Worm (Caenorhabditis elegans): ENCODE measurements around the gene C17A2.2.
"Not testable (repeated sequence)": the region's sequence is repeated elsewhere in the genome, so short reads cannot be mapped to it uniquely, and the experiment has no call there.

The C17A2.2 gene

DNA sequence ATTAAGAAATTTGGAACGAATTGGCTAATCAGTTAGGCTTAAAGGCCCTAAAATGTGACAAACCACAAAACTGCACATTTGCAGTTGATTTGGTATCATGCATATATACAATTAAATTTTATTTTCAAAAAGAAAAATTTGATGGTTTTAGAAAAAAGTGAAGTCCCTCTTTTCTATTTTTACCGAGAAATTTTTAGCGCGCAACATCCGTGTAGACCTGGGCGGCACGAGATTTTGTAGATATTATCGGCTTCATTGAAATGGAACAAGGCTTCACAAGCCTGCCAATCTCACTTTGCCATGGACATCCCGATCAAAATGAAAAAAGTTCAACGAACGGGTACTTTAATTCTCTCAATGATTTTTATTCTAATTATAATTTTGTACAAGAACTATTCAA, at the start of gene C17A2.2:
TSS of gene C17A2.2 (plus strand) at position 301 of the 400 bp plus-strand sequence.
- no peak for TF ChIP-seq unc-62 (GFP tag; optimal IDR thresholded peaks at IDR 0.05)

DNA sequence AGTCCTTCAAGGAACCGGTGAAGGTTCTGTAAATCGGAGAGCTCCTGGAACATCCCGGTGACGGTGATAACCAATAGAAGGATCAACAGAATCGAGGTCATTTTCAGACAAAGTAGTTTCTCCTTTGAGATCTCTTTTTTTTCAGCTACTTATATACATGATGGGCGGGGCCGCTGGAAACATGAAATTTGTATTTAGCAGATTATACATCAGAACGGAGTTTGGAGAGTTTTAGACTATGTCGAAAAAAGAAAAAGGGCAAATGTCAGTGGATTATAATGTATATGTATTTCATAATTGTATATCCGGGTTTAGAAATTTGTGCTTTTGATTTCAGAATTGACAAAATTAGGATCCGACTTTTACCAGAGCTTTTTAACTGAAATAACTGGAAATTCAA, 42.9 kb upstream of the C17A2.2 start, which contains the start of gene ins-32:
TSS of gene ins-32 (minus strand) at position 101 of the 400 bp plus-strand sequence.
- TF ChIP-seq unc-62 (GFP tag; optimal IDR thresholded peaks at IDR 0.05), result no peak

DNA sequence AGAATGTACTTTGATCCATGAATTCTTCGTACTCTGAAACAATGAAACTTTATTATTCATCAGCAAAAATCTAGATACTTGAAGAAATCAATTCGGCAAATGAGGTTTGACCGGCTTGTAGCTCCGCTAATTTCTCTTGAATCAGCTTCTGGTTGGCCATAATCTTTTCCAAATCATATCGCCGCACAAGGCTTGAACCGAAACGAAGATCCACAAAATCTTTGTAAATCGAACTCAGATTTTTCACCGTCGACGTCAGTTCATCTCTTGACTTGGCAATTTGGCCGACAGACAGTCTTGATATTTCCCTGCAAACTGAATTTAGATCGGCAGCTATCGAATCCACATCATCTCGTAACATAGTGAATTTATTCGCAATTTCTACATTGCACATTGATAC, 40.6 kb upstream of the C17A2.2 start:
- no peak for TF ChIP-seq unc-62 (GFP tag; optimal IDR thresholded peaks at IDR 0.05)

DNA sequence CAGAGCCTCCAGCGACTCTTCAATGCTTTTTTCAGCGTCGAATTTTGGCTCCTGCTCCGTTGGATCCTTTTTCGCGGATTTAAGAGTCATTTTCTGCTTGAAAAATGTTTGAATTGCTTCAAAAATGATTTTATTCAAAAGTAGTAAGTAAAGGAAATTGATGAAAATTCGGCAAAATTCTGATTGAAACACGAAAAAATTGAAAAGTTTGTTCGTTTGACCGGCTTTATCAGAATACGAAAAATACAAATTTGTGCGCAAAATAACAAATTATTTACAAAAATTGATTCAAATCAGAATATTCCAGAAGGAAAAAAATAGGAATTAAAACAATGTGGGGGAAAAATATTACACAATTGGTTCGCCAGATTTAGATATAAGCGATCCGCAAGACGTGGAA, 39.2 kb upstream of the C17A2.2 start, which contains the start of gene F54D10.4:
TSS of gene F54D10.4 (minus strand) at position 101 of the 400 bp plus-strand sequence.
- no peak for TF ChIP-seq unc-62 (GFP tag; optimal IDR thresholded peaks at IDR 0.05)

DNA sequence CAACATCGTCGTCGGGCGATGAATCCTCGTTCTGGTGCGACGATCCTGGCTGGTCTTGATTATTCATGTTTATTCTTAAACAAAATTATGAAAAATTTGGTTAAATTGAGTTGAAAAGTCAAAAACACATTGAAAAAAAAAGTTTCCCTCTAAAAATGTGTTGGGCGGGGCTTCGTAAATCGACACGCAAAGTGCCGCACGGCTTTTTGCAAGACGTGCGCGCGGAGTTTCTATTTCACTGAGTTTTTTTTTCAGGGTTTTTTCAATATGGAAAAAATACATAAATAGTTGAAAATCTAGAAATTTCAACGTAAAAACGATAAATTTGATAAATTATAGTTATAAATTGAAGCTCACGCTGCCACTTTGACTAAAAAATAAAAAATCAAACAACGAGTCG, 38.0 kb upstream of the C17A2.2 start, which contains the start of gene F54D10.5:
TSS of gene F54D10.5 (minus strand) at position 74 of the 400 bp plus-strand sequence.
- TF ChIP-seq unc-62 (GFP tag; optimal IDR thresholded peaks at IDR 0.05), result no peak

DNA sequence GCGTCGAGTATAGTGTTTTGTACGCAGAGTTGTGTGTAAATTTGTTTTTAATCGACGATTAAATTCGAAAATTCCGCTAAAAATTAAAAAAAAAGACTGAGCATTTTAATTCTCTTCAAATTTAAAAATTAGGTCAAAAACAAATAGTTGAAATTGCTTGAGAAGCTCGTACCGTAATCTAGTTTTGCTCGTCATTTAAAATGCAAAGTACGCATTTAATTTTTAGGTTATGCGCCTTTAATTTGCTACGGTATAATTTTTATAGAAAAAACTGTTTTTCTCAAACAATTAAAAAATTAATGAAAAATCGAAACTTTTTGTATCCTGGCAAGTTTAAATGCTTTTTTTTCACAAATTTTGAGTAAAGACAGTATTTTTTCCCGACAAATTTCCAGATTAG, 37.5 kb upstream of the C17A2.2 start:
- TF ChIP-seq unc-62 (GFP tag; optimal IDR thresholded peaks at IDR 0.05), result no peak

DNA sequence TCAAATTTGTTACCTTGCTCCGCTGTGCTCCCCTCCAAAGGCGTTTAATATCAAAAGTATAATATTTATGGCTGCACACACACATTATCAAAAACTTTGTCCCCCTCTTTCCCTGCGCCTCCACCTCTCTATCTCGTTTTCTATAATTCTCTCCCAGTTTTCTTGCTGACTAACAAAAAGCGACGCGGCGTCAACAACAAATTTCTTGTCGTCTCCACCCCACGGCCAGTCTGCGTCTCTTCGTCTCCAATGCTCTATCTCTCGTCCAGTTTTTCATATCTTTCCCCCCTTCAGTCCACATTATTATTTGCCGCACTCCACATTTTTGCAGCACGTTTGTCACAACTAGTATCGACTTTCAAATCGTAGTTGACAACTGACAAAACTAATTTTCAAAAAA, 35.6 kb upstream of the C17A2.2 start:
- no peak for TF ChIP-seq unc-62 (GFP tag; optimal IDR thresholded peaks at IDR 0.05)

DNA sequence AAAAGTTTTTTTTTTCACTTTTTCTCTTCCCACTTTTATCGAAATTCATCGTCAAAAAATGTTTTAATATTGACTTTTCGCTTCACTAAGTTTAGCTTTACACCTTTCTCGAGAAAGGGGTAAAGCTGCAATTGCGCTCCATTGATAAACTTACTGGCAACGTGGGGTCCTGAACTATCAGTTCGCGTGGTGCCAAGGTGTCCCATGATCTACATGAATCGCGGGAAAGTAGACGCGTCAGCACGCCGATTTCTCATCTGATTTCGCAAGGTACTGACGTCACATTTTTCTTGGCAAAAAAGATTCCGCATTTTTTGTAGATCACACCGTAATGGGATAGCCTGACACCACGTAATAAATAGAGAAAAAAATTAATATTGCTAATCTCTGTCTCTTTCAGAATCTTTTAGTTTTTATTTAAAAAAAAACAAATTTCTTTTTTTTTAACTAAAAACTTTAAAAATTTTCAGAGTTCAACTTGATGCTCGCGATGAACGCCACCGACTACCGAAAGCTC, 34.3 kb upstream of the C17A2.2 start, which contains the start of gene lido-15:
TSS of gene lido-15 (plus strand) at position 467 of the 517 bp plus-strand sequence.
- TF ChIP-seq unc-62 (GFP tag; optimal IDR thresholded peaks at IDR 0.05), result no peak

DNA sequence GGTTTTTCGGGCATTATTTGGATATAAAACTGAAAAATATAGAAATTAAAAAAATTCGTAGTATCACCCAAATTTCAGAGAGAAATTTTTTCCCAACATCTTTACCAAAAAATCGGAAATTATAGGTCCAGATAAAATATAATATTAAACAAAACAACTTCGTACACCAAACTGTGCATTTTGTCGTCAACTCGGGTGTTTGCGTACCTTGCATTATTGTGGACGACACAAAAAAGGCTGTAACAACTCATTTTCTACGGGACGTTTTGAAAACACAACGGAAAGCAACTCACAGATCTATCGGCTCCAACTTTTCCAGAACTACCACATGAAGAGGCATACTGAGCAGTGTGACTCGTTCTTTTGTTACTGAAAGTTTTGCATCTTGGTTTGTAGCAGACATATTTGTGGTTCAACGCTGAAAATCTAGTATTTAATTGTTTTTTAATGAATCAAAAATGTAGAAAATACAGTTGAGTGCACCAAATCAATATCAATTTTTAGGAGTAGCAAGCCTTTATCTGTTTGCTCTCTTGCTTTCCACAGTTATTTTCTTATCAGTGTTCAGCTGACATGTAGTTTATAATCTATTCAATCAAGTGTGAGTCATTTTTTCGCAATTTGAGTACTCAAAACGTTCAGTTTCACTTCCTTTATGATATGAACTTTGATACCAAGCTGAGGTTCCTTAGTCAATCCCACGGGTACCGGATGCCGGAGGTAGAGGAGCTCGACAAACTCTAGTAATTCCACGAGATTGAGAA, 30.5 kb upstream of the C17A2.2 start:
- TF ChIP-seq unc-62 (GFP tag; optimal IDR thresholded peaks at IDR 0.05), result no peak

DNA sequence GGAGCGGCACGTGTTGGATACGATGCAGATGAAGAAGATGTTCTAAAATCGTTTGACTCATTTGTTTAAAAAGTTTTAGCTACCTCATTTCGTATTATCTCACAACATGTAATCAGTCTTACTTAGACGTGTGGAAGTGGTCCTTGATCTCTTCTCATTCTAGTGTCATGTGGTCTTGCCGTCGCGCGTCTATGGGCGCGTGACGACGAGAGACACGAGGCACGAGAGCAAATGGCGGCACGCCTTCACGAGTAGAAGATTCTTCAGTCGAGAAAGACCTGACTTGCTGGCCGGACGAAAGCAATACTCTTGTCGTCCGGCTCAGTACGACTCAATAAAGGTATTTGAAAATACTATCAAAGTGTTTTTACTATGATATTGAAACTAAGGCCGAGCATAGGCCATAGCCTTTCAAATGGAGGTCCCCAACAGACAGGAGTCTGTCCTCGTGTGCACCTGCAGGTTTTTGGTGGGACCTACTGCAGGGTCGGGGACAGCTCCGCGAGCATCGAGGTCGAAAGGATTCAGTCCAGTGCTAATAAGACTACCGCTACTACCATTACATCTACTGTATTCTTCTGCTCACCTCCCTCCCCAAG, 29.8 kb upstream of the C17A2.2 start, which contains the start of gene fbxa-24:
TSS of gene fbxa-24 (plus strand) at position 276 of the 599 bp plus-strand sequence.
- TF ChIP-seq unc-62 (GFP tag; optimal IDR thresholded peaks at IDR 0.05), result not testable (repeated sequence)

DNA sequence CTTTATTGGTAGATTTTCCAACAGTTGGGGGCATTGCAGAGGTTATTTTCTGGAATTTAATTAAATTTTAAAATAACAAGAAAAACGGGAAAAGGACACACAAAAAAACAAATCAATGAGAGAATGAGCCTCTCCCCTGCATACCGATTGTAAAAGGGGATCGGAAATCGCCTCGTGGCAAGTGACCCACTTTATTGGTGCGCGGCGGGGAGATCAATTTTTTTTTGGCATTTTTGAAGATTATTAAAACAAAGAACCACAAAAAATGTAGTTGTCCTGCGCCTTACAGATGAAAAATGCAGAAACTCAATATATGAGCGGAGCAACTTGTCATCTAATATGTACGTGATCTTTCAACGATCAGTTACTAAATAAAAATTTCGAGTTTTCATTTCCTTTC, 24.9 kb upstream of the C17A2.2 start, which contains the start of gene F54D10.7:
TSS of gene F54D10.7 (minus strand) at position 49 of the 400 bp plus-strand sequence.
- TF ChIP-seq unc-62 (GFP tag; optimal IDR thresholded peaks at IDR 0.05), result no peak

DNA sequence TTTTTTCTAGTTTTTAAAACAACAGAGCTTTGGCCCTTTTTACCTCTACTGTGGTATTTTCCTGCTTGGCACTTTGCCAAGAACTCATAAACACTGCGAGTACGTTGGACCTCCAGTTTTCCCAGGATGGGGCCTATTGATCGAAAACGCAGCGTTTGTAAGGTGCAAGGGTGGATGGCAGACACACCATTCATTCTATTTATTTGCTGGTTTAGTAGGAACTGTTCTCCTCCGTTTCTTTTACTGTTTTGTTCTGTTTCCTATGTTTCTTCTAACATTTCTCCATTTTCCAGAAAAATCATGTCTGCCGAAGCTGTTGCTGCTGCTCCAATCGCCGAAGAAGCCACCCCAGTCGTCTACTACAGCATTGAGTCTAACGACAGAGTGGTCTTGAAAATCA, 22.3 kb upstream of the C17A2.2 start, which contains the start of gene skr-15:
TSS of gene skr-15 (plus strand) at position 301 of the 400 bp plus-strand sequence.
- TF ChIP-seq unc-62 (GFP tag; optimal IDR thresholded peaks at IDR 0.05), result no peak

DNA sequence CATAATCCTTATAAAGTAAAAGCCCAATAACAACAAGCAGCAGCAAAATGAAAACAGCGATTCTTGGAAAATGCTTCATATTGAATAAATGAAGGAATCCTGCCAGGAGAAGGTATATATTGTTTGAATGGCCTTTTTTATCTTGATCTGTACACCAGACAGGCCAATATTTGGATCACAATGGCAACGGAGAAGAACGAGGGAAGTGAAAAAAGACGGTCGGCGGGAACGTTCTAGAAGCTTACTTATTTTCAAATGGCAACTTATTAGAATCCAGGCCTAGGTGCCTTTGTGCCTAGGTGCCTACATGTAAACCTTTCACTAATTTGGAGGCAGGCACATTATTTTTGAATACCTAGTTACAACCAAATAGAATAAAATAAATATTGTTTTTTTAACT, 18.3 kb upstream of the C17A2.2 start, which contains the start of gene F54D10.8:
TSS of gene F54D10.8 (minus strand) at position 101 of the 400 bp plus-strand sequence.
- TF ChIP-seq unc-62 (GFP tag; optimal IDR thresholded peaks at IDR 0.05), result no peak

DNA sequence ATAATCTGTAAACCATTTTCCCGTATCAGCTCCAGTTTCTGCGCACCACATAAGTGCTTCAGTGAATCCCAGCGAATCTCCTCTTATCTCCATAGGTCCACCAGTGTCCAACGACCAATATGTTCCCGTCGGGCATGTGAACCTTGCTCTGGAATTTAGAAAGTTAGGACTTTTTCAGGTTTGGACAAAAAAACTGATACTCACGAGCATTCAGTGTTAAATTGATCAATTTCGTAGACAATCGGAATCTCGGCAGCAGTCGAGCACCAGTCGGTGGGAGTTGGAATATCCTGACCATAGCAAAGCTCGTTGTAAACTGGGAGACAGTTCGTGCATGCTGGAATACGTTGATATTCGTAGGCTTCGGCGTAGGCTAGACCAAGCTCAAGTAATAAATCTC, 16.5 kb upstream of the C17A2.2 start:
- no peak for TF ChIP-seq unc-62 (GFP tag; optimal IDR thresholded peaks at IDR 0.05)

DNA sequence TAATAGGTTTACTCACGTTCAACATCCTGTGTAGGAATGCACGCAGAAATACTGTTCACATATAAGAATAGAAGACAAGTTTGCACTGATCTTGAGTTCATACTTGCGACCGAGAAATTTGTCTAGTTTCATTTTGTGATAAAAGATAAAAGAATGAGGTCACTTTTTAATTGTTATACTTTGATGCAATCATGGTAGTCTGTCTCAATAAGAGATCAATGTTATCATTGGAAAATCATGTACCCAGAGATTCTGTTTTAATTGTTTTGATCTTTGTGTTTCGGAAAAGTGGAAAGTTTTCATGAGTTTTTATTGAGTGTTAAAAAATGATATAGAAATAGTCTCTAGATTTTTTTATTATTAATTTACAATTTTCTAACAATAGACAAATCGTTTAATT, 13.7 kb upstream of the C17A2.2 start, which contains the start of gene F54D10.9:
TSS of gene F54D10.9 (minus strand) at position 101 of the 400 bp plus-strand sequence.
- TF ChIP-seq unc-62 (GFP tag; optimal IDR thresholded peaks at IDR 0.05), result no peak

DNA sequence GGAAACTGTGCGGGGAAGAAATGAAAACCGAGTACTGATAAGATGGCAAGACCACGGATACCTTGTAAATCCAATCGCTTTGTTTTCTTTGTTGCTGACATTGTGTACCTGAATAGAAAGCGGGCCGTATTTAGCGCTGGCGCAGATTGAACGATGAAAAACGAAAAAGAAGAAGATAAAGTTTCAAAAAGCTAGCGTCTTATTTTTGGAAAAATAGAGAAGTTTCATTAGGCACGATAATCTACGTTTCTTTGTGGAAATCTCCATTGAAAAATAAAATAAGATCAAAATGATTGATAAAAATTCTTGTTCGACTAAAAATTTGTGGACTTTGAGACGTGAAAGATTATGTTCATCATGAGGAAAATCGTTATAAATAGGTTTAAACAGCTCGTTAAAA, 10.2 kb upstream of the C17A2.2 start, which contains the start of gene oac-4:
TSS of gene oac-4 (minus strand) at position 101 of the 400 bp plus-strand sequence.
- no peak for TF ChIP-seq unc-62 (GFP tag; optimal IDR thresholded peaks at IDR 0.05)
